Worm (Caenorhabditis elegans) whole organism, L4 larva: ENCODE results near the gene dcap-1.

Experiments
- ama-1 ChIP-seq: fragments of 150-350 bp; optimal IDR thresholded peaks from 2 replicates; lab custom pipeline; 2014; ENCODE audit warnings: inconsistent platforms, mixed read lengths
- ceh-20 ChIP-seq: fragments of 200-800 bp; sonication (Bioruptor generic); IDR thresholded peaks from 2 replicates; pipeline ENCODE4 v1.3.6; 2022; ENCODE audit warnings: missing genetic modification reagents, missing genetic modification characterization, missing compliant biosample characterization
- ceh-82 ChIP-seq: sonication (generic microtip); optimal IDR thresholded peaks from 2 replicates; lab custom pipeline; 2017; ENCODE audit warnings: missing biosample characterization, missing genetic modification characterization
- lin-39 ChIP-seq: fragments of 150-350 bp; optimal IDR thresholded peaks from 2 replicates; lab custom pipeline; 2014; ENCODE audit warnings: missing biosample characterization, missing genetic modification reagents, missing genetic modification characterization
- pha-4 ChIP-seq, 2 experiments: fragments of 150-350 bp in 1 of 2; fragments of 200-800 bp in 1 of 2; sonication (Bioruptor generic) in 1 of 2; IDR thresholded peaks in 1 of 2; optimal IDR thresholded peaks in 1 of 2; 2 replicates each; pipeline versions ENCODE4 v1.3.6 to Lab custom; 2014 to 2022; ENCODE audit warnings: missing genetic modification characterization in 2 of 2, missing genetic modification reagents in 2 of 2, missing biosample characterization in 1 of 2, missing compliant biosample characterization in 1 of 2

DNA sequence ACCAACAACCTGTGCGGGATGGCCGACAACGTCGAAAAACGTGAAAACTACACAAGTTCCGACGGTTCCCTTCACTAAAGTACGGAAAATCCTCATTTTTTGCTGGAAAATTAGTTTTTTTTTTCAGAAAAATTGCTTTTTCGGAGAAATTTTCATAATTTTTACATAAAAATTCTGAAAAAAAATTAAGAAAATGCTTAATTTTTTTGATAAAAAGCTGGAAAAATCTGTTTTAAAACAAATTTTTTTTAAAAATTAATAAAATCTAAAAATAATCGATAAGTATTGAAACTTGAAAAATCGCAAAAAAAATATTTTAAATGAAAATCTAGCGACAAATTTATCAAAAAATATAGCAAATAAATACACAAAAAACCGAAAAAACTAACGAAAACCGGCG is 48.8 kb downstream of the dcap-1 start, which contains the start of gene immp-2:
- no peak for TF ChIP-seq pha-4 (GFP tag; IDR thresholded peaks at IDR 0.05; lab: Robert Waterston, UW)
- TF ChIP-seq pha-4 (tag; optimal IDR thresholded peaks at IDR 0.05; lab: Kevin White, UChicago), result no peak
- no peak for TF ChIP-seq ama-1 (lab: Kevin White, UChicago)
- no peak for TF ChIP-seq ceh-20 (GFP tag; lab: Robert Waterston, UW)
- TF ChIP-seq lin-39 (tag; lab: Kevin White, UChicago), result no peak
- TF ChIP-seq ceh-82 (tag; lab: Kevin White, UChicago), result no peak
